Worm (Caenorhabditis elegans) whole organism, early embryonic: ENCODE results near the gene srz-18.

Experiments used
- B0310.2 ChIP-seq: sonication (generic microtip); optimal IDR thresholded peaks from 2 replicates; lab custom pipeline; 2016; ENCODE audit warnings: mild to moderate bottlenecking, missing genetic modification characterization, missing compliant biosample characterization
- F13C5.2 ChIP-seq: sonication (generic microtip); optimal IDR thresholded peaks from 2 replicates; lab custom pipeline; 2017; ENCODE audit warnings: mild to moderate bottlenecking, missing genetic modification characterization, inconsistent platforms, missing compliant biosample characterization
- aly-1 ChIP-seq: sonication (generic microtip); optimal IDR thresholded peaks from 2 replicates; lab custom pipeline; 2016; ENCODE audit warnings: missing genetic modification characterization, missing compliant biosample characterization
- ama-1 ChIP-seq: fragments of 150-350 bp; optimal IDR thresholded peaks from 2 replicates; lab custom pipeline; 2014
- ceh-13 ChIP-seq: fragments of 200-800 bp; sonication (Bioruptor generic); optimal IDR thresholded peaks from 2 replicates; lab custom pipeline; 2018; ENCODE audit warnings: mild to moderate bottlenecking, missing genetic modification characterization, missing compliant biosample characterization
- ceh-36 ChIP-seq: sonication (generic microtip); optimal IDR thresholded peaks from 2 replicates; lab custom pipeline; 2016; ENCODE audit warnings: missing genetic modification characterization, inconsistent platforms, missing compliant biosample characterization
- ets-7 ChIP-seq: sonication (generic microtip); optimal IDR thresholded peaks from 2 replicates; lab custom pipeline; 2016; ENCODE audit warnings: missing genotype, missing genetic modification characterization, missing compliant biosample characterization
- flt-1 ChIP-seq: fragments of 200-800 bp; sonication (Bioruptor generic); IDR thresholded peaks from 2 replicates; pipeline ENCODE4 v1.3.6; 2022; ENCODE audit warnings: missing genetic modification characterization, missing compliant biosample characterization
- hmbx-1 ChIP-seq: sonication (generic microtip); optimal IDR thresholded peaks from 2 replicates; lab custom pipeline; 2016; ENCODE audit warnings: mild to moderate bottlenecking, missing genetic modification characterization, missing compliant biosample characterization
- hmg-4 ChIP-seq: fragments of 200-800 bp; sonication (Bioruptor generic); optimal IDR thresholded peaks from 2 replicates; lab custom pipeline; 2018; ENCODE audit warnings: mild to moderate bottlenecking, missing genetic modification characterization, missing compliant biosample characterization
- hnd-1 ChIP-seq: sonication (generic microtip); optimal IDR thresholded peaks from 2 replicates; lab custom pipeline; 2016; ENCODE audit warnings: missing genetic modification characterization, missing compliant biosample characterization
- pes-1 ChIP-seq: fragments of 200-800 bp; sonication (Bioruptor generic); IDR thresholded peaks from 2 replicates; pipeline ENCODE4 v1.3.6; 2022; ENCODE audit warnings: missing genetic modification reagents, missing genetic modification characterization, missing compliant biosample characterization
- scrt-1 ChIP-seq: fragments of 200-800 bp; sonication (Bioruptor generic); IDR thresholded peaks from 2 replicates; pipeline ENCODE4 v1.3.6; 2022; ENCODE audit warnings: missing genetic modification characterization, missing compliant biosample characterization
- sea-1 ChIP-seq: fragments of 200-800 bp; sonication (Bioruptor generic); conservative IDR thresholded peaks from 2 replicates; pipeline ENCODE4 v1.3.6; 2022; ENCODE audit warnings: missing genetic modification characterization, missing compliant biosample characterization
- tbx-11 ChIP-seq: fragments of 200-800 bp; sonication (Bioruptor generic); IDR thresholded peaks from 2 replicates; pipeline ENCODE4 v1.3.6; 2022; ENCODE audit warnings: missing genetic modification characterization, missing compliant biosample characterization
- tbx-37 ChIP-seq: fragments of 200-800 bp; sonication (Bioruptor generic); conservative IDR thresholded peaks from 2 replicates; pipeline ENCODE4 v1.3.6; 2022; ENCODE audit warnings: missing genetic modification reagents, missing genetic modification characterization, missing compliant biosample characterization
- tra-4 ChIP-seq: sonication (generic microtip); optimal IDR thresholded peaks from 2 replicates; lab custom pipeline; 2017; ENCODE audit warnings: missing genetic modification characterization, missing compliant biosample characterization

srz-18 gene

DNA sequence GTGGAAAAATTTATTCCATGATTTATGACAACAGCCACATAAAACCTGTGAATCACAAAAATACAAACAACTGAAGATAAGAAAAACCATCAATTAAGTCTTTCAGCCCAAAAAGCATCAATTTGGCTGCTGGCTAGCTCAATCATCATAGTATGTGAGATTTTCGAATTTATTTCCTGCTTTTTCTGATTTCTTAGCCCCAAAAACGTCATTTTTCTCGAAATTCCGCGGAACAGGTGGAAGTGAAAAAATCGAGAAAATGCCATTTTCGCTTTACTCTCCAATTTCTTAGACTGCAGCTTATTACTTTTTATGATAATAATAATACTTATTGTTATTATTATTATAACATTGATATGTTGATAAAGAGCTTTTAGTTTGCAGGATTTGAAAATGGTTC, 15.4 kb downstream of the srz-18 start, which contains the start of gene srxa-15:
Gene srxa-15 (plus strand): TSS at position 301 of the 400 bp plus-strand sequence.
- no peak for TF ChIP-seq scrt-1
- TF ChIP-seq hnd-1 (tag; lab: Kevin White, UChicago), result no peak
- TF ChIP-seq tbx-11 (GFP tag; lab: Robert Waterston, UW), result no peak

DNA sequence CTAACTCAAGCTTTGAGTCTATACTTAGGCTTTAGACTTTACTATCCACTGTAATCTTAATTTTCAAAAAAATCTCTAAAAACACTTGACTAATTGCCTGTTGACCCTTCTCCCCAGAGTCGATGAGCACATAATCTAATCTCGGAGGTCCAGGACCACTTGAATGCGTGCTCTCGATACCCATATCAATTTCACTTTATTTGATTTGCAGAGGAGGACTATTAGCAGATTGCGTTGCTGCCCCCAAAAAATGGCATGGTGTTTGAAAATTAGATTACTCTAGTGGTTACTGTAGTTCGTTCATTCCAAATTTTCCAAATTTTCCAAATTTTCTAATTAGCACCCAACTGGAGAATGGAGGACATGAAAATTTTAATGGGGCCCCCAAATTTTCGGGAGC, 19.0 kb downstream of the srz-18 start:
- TF ChIP-seq F13C5.2 (tag; lab: Kevin White, UChicago) (no peak), ceh-13 (GFP tag; lab: Kevin White, UChicago) (no peak), hmg-4 (GFP tag; lab: Kevin White, UChicago) (no peak), scrt-1 (no peak), B0310.2 (tag; lab: Kevin White, UChicago) (no peak), hmbx-1 (tag; lab: Kevin White, UChicago) (no peak), ets-7 (tag; lab: Kevin White, UChicago) (no peak), ceh-36 (no peak), sea-1 (no peak), pes-1 (GFP tag; lab: Robert Waterston, UW) (no peak), tbx-37 (GFP tag; lab: Robert Waterston, UW) (no peak), tbx-11 (GFP tag; lab: Robert Waterston, UW) (no peak), flt-1 (no peak), hnd-1 (tag; lab: Kevin White, UChicago) (no peak), aly-1 (tag; lab: Kevin White, UChicago) (no peak), tra-4 (tag; lab: Kevin White, UChicago) (no peak), ama-1 (lab: Kevin White, UChicago) (no peak)

DNA sequence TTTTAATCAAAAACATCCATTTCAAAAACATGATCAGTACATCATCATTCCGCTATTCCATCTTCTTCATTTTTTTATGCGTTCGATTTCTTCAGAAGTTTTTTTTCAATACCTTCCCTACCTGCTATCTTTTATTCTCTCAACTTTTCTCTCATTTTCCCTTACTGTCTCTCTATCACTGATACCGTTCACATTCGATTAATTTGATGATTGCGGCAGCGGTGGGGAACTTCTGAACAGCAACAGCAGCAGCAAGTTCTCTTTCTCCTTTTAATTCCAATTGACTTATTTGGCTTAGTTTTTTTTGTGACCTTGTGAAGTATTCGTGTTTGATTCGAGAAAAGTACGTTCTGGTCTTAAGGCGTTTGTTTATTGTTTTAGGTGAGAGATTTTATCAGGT, 22.4 kb downstream of the srz-18 start:
- no peak for TF ChIP-seq aly-1 (tag; lab: Kevin White, UChicago)
- no peak for TF ChIP-seq ceh-13 (GFP tag; lab: Kevin White, UChicago)
- no peak for TF ChIP-seq hnd-1 (tag; lab: Kevin White, UChicago)
- TF ChIP-seq pes-1 (GFP tag; lab: Robert Waterston, UW), result no peak
- no peak for TF ChIP-seq hmbx-1 (tag; lab: Kevin White, UChicago)
- TF ChIP-seq sea-1, result no peak
- TF ChIP-seq tra-4 (tag; lab: Kevin White, UChicago), result no peak
- TF ChIP-seq tbx-11 (GFP tag; lab: Robert Waterston, UW), result no peak
- TF ChIP-seq ets-7 (tag; lab: Kevin White, UChicago), result no peak
- no peak for TF ChIP-seq ama-1 (lab: Kevin White, UChicago)
- no peak for TF ChIP-seq ceh-36
- no peak for TF ChIP-seq F13C5.2 (tag; lab: Kevin White, UChicago)
- no peak for TF ChIP-seq B0310.2 (tag; lab: Kevin White, UChicago)

DNA sequence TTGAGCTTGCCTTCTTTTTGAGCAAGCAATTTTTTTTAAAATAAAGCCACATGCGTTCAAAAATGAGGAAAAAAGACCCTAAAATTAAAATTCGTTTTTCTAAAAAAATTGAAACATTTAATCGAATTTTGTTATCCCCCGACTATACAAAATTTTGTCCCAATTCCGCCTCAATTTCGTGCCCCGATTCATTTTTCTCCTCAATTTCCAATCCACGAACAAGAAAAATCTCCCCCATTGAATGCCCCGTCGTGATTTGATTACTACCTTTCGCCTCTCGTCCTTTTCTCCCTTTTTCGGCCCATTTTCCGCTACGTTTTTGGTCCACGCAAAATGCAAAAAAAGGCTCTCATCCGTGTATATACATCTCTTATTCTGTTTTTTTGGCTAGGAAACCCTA, 25.4 kb downstream of the srz-18 start:
- TF ChIP-seq B0310.2 (tag; lab: Kevin White, UChicago) (no peak), hmg-4 (GFP tag; lab: Kevin White, UChicago) (no peak), flt-1 (no peak), hmbx-1 (tag; lab: Kevin White, UChicago) (no peak), tbx-11 (GFP tag; lab: Robert Waterston, UW) (no peak), tbx-37 (GFP tag; lab: Robert Waterston, UW) (no peak), tra-4 (tag; lab: Kevin White, UChicago) (no peak), pes-1 (GFP tag; lab: Robert Waterston, UW) (no peak), ceh-36 (no peak), scrt-1 (no peak), ama-1 (lab: Kevin White, UChicago) (no peak), ceh-13 (GFP tag; lab: Kevin White, UChicago) (no peak), hnd-1 (tag; lab: Kevin White, UChicago) (no peak)

DNA sequence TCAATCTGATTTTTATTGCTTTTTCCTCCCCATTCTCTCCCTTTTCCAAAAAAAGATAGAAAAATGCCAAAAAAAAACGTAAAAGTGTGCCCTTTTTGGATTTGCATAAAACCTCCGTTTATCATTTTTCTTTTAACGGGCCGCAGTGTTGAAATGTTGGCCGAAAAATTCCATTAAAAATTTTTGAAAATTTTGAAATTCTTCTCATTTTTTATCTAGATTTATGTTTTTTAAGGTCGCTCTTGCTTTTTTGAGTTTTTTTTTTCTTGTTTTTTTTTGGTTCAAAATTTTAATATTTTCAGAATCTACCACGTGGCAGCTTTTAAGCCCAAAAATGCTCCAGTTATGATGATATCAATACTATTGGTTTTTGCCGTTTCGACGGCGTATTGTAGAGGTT, 27.8 kb downstream of the srz-18 start, which contains the start of gene mnr-1:
Gene mnr-1 (plus strand): TSS at position 301 of the 400 bp plus-strand sequence.
- TF ChIP-seq ceh-13 (GFP tag; lab: Kevin White, UChicago), result no peak
- no peak for TF ChIP-seq B0310.2 (tag; lab: Kevin White, UChicago)
- no peak for TF ChIP-seq ets-7 (tag; lab: Kevin White, UChicago)
- TF ChIP-seq sea-1, result no peak
- no peak for TF ChIP-seq F13C5.2 (tag; lab: Kevin White, UChicago)
- TF ChIP-seq scrt-1, result no peak
- TF ChIP-seq hmbx-1 (tag; lab: Kevin White, UChicago), result no peak
- no peak for TF ChIP-seq tbx-11 (GFP tag; lab: Robert Waterston, UW)
- no peak for TF ChIP-seq aly-1 (tag; lab: Kevin White, UChicago)
- no peak for TF ChIP-seq hnd-1 (tag; lab: Kevin White, UChicago)
- TF ChIP-seq tra-4 (tag; lab: Kevin White, UChicago), result no peak
- TF ChIP-seq hmg-4 (GFP tag; lab: Kevin White, UChicago), result no peak

DNA sequence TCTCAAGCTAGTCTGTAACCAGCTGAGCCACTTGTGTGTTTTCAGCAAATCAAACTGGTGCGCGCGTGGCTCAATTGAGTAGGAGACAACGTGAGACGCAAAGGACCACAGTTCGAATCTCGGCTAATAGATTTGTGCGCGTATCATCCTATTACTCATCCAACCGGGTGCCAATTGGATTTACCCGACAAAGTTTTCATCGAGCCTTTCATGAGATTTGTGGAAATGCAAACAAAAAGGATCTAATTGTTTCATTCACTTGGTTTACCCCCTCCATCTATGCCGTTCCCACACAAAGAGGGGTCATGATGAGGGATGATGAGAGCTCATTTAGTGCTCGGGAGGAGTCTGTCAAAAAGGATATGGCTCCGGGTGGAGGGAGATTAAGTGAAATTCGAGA, 28.7 kb downstream of the srz-18 start:
- no peak for TF ChIP-seq tbx-11 (GFP tag; lab: Robert Waterston, UW)
- no peak for TF ChIP-seq hmg-4 (GFP tag; lab: Kevin White, UChicago)
- TF ChIP-seq ets-7 (tag; lab: Kevin White, UChicago), result no peak
- TF ChIP-seq ceh-13 (GFP tag; lab: Kevin White, UChicago), result no peak

DNA sequence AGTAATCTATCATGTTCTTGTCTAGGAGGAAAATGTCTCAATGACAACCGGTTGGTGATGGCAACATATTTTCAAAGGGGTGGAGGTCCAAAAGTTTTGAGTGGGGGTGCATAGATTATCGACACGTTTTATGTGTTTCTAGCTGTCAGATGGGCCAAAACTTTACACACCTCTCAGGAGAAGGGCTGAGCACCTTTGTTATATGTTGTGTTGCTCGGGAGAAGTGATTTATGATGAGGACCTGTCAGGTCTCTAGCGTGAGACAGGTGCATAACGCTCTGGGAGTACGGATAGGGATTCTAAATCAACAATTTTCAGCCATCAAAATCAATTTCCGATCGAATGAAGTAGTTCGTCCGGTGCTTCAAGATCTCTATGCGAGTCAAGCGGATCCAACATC, 30.1 kb downstream of the srz-18 start:
- TF ChIP-seq aly-1 (tag; lab: Kevin White, UChicago), result no peak
- no peak for TF ChIP-seq ceh-13 (GFP tag; lab: Kevin White, UChicago)
- no peak for TF ChIP-seq flt-1
- TF ChIP-seq tbx-37 (GFP tag; lab: Robert Waterston, UW), result no peak
- TF ChIP-seq hmbx-1 (tag; lab: Kevin White, UChicago), result no peak
- TF ChIP-seq ceh-36, result no peak
- TF ChIP-seq hmg-4 (GFP tag; lab: Kevin White, UChicago), result no peak
- TF ChIP-seq hnd-1 (tag; lab: Kevin White, UChicago), result no peak
- no peak for TF ChIP-seq sea-1
- TF ChIP-seq ets-7 (tag; lab: Kevin White, UChicago), result no peak
- TF ChIP-seq pes-1 (GFP tag; lab: Robert Waterston, UW), result no peak
- no peak for TF ChIP-seq F13C5.2 (tag; lab: Kevin White, UChicago)
- no peak for TF ChIP-seq B0310.2 (tag; lab: Kevin White, UChicago)
- no peak for TF ChIP-seq tbx-11 (GFP tag; lab: Robert Waterston, UW)
- TF ChIP-seq scrt-1, result no peak
- no peak for TF ChIP-seq tra-4 (tag; lab: Kevin White, UChicago)
